Worm (Caenorhabditis elegans): Measurements from ENCODE around the gene Y113G7A.14.

ce11 chrV:20182311-20182710, 44.1 kb upstream of the Y113G7A.14 start:
- TF ChIP-seq klf-2 (GFP tag; conservative IDR thresholded peaks at IDR 0.05) = no peak
- TF ChIP-seq med-1 (GFP tag; optimal IDR thresholded peaks at IDR 0.05; ENCODE audit: insufficient read depth) = no peak

All from whole organism, midembryonic.